Fruit fly (Drosophila melanogaster): ENCODE data around the gene PGS1.

Gene PGS1

dm6 chr3R:18733580-18733979 is 12.3 kb downstream of the PGS1 start:
- TF ChIP-seq esg (GFP tag; conservative IDR thresholded peaks at IDR 0.05) (no peak), ftz-f1 (GFP tag; optimal IDR thresholded peaks at IDR 0.05) (peak; percentile 74), Scr (GFP tag; IDR thresholded peaks at IDR 0.05; ENCODE audit: partially characterized antibody) (no peak), ind (GFP tag; optimal IDR thresholded peaks at IDR 0.05) (no peak), usp (GFP tag; optimal IDR thresholded peaks at IDR 0.05) (no peak), CG7357 (GFP tag; IDR thresholded peaks at IDR 0.05) (no peak), CG12104 (GFP tag; optimal IDR thresholded peaks at IDR 0.05) (no peak), dimm (GFP tag; IDR thresholded peaks at IDR 0.05) (no peak), CG1529 (GFP tag; optimal IDR thresholded peaks at IDR 0.05) (no peak), CG2712 (tag; optimal IDR thresholded peaks at IDR 0.05) (no peak), sr (GFP tag; IDR thresholded peaks at IDR 0.05) (no peak), vvl (GFP tag; IDR thresholded peaks at IDR 0.05) (no peak), Med (GFP tag) (peak; percentile 42), mirr (GFP tag; optimal IDR thresholded peaks at IDR 0.05) (peak; percentile 38), CG10366 (GFP tag; IDR thresholded peaks at IDR 0.05) (no peak), grau (tag; optimal IDR thresholded peaks at IDR 0.05) (no peak), ranshi (GFP tag; IDR thresholded peaks at IDR 0.05) (no peak), zen2 (GFP tag; IDR thresholded peaks at IDR 0.05; ENCODE audit: partially characterized antibody) (no peak), Dip3 (GFP tag; optimal IDR thresholded peaks at IDR 0.05) (no peak), ab (GFP tag; optimal IDR thresholded peaks at IDR 0.05) (no peak), CG2889 (GFP tag; IDR thresholded peaks at IDR 0.05) (no peak), sug (tag; optimal IDR thresholded peaks at IDR 0.05) (peak; percentile 63), Doc3 (GFP tag; IDR thresholded peaks at IDR 0.05; ENCODE audit: partially characterized antibody) (no peak), zfh2 (GFP tag; optimal IDR thresholded peaks at IDR 0.05) (no peak), peb (GFP tag; IDR thresholded peaks at IDR 0.05) (no peak), cg (GFP tag; optimal IDR thresholded peaks at IDR 0.05) (no peak), croc (GFP tag; conservative IDR thresholded peaks at IDR 0.05) (no peak), oc (tag; optimal IDR thresholded peaks at IDR 0.05) (no peak), CG18262 (tag; optimal IDR thresholded peaks at IDR 0.05) (no peak), CG32772 (GFP tag; IDR thresholded peaks at IDR 0.05) (no peak), jing (GFP tag; optimal IDR thresholded peaks at IDR 0.05) (no peak), br (optimal IDR thresholded peaks at IDR 0.05) (no peak), Opbp (GFP tag; IDR thresholded peaks at IDR 0.05; ENCODE audit: partially characterized antibody) (0 out of 3 replicates have a peak, but pooled peaks have one; percentile 12), Xrp1 (GFP tag; IDR thresholded peaks at IDR 0.05) (no peak), Hand (GFP tag; optimal IDR thresholded peaks at IDR 0.05) (no peak), kni (GFP tag; optimal IDR thresholded peaks at IDR 0.05) (no peak)

- no peak for TF ChIP-seq gt (GFP tag; IDR thresholded peaks at IDR 0.05)
- TF ChIP-seq CG10431 (GFP tag; optimal IDR thresholded peaks at IDR 0.05) = no peak
- TF ChIP-seq Hmx (GFP tag; optimal IDR thresholded peaks at IDR 0.05) = no peak
- TF ChIP-seq Hey (tag; optimal IDR thresholded peaks at IDR 0.05) = no peak
- no peak for TF ChIP-seq shn (GFP tag; optimal IDR thresholded peaks at IDR 0.05)
- no peak for TF ChIP-seq CG7271 (tag; optimal IDR thresholded peaks at IDR 0.05)
- TF ChIP-seq Dref (GFP tag; IDR thresholded peaks at IDR 0.05) = no peak
- no peak for TF ChIP-seq TFAM (GFP tag; optimal IDR thresholded peaks at IDR 0.05)
These were observed 13.5 kb downstream of the PGS1 start, which contains the start of gene CG14302 for dm6 chr3R:18732381-18732780. Gene CG14302 (plus strand): TSS chr3R:18732681.
